Worm (Caenorhabditis elegans) whole organism, L2 larva: ENCODE data around the gene mfn-1.

ENCODE experiments used
- ZK546.5 ChIP-seq: sonication (generic microtip); optimal IDR thresholded peaks from 2 replicates; lab custom pipeline; 2017; ENCODE audit warnings: missing biosample characterization, missing genetic modification characterization
- aly-2 ChIP-seq: fragments of 150-350 bp; optimal IDR thresholded peaks from 2 replicates; lab custom pipeline; 2014; ENCODE audit warnings: missing biosample characterization, missing genetic modification characterization
- ceh-82 ChIP-seq: fragments of 150-350 bp; optimal IDR thresholded peaks from 2 replicates; lab custom pipeline; 2014; ENCODE audit warnings: missing biosample characterization, missing genetic modification characterization
- elt-3 ChIP-seq: sonication (generic microtip); optimal IDR thresholded peaks from 2 replicates; lab custom pipeline; 2017; ENCODE audit warnings: missing biosample characterization, missing genetic modification characterization
- lin-39 ChIP-seq: fragments of 150-350 bp; optimal IDR thresholded peaks from 2 replicates; lab custom pipeline; 2014; ENCODE audit warnings: missing biosample characterization, missing genetic modification reagents, missing genetic modification characterization
- nhr-237 ChIP-seq: fragments of 150-350 bp; optimal IDR thresholded peaks from 2 replicates; lab custom pipeline; 2014; ENCODE audit warnings: missing biosample characterization, missing genetic modification characterization
- nhr-77 ChIP-seq: fragments of 150-350 bp; optimal IDR thresholded peaks from 2 replicates; lab custom pipeline; 2014; ENCODE audit warnings: missing biosample characterization, missing genetic modification characterization
- skn-1 ChIP-seq: sonication (generic microtip); optimal IDR thresholded peaks from 2 replicates; lab custom pipeline; 2017; ENCODE audit warnings: missing biosample characterization, missing genetic modification characterization
- snpc-4 ChIP-seq: fragments of 150-350 bp; optimal IDR thresholded peaks from 2 replicates; lab custom pipeline; 2014; ENCODE audit warnings: missing biosample characterization, missing genetic modification characterization
- unc-39 ChIP-seq: fragments of 150-350 bp; optimal IDR thresholded peaks from 2 replicates; lab custom pipeline; 2014; ENCODE audit warnings: missing biosample characterization, missing genetic modification characterization
- ztf-11 ChIP-seq: sonication (generic microtip); optimal IDR thresholded peaks from 2 replicates; lab custom pipeline; 2017; ENCODE audit warnings: missing biosample characterization, missing genetic modification characterization

- TF ChIP-seq ztf-11 (tag; lab: Kevin White, UChicago) (no peak), ceh-82 (tag; lab: Kevin White, UChicago) (no peak), skn-1 (no peak), elt-3 (no peak), unc-39 (tag; lab: Kevin White, UChicago) (no peak), nhr-77 (tag; lab: Kevin White, UChicago) (no peak), snpc-4 (tag; lab: Kevin White, UChicago) (no peak), aly-2 (tag; lab: Kevin White, UChicago) (no peak), nhr-237 (tag; lab: Kevin White, UChicago) (no peak), ZK546.5 (tag; lab: Kevin White, UChicago) (no peak), lin-39 (tag; lab: Kevin White, UChicago) (no peak)
Measured at ce11 chrII:11492843-11493242, 21.0 kb upstream of the mfn-1 start, which contains the start of gene hacl-1.
